Worm (Caenorhabditis elegans) whole organism, L3 larva: ENCODE results near the gene cng-1.

Experiments
- R02D3.7 ChIP-seq: fragments of 150-350 bp; optimal IDR thresholded peaks from 2 replicates; lab custom pipeline; 2014; ENCODE audit warnings: missing biosample characterization, missing genetic modification characterization
- aly-2 ChIP-seq: fragments of 150-350 bp; optimal IDR thresholded peaks from 2 replicates; lab custom pipeline; 2014; ENCODE audit warnings: missing biosample characterization, missing genetic modification characterization
- ama-1 ChIP-seq: fragments of 150-350 bp; optimal IDR thresholded peaks from 2 replicates; lab custom pipeline; 2018
- ceh-16 ChIP-seq: sonication (generic microtip); optimal IDR thresholded peaks from 2 replicates; lab custom pipeline; 2017; ENCODE audit warnings: missing biosample characterization, missing genetic modification characterization
- ceh-82 ChIP-seq: fragments of 150-350 bp; optimal IDR thresholded peaks from 2 replicates; lab custom pipeline; 2014; ENCODE audit warnings: missing biosample characterization, missing genetic modification characterization
- ceh-9 ChIP-seq: sonication (generic microtip); optimal IDR thresholded peaks from 2 replicates; lab custom pipeline; 2018; ENCODE audit warnings: missing biosample characterization, missing genetic modification characterization
- daf-12 ChIP-seq: fragments of 150-350 bp; optimal IDR thresholded peaks from 2 replicates; lab custom pipeline; 2014; ENCODE audit warnings: missing biosample characterization, missing genetic modification reagents, missing genetic modification characterization
- egl-27 ChIP-seq: sonication (generic microtip); optimal IDR thresholded peaks from 4 replicates; lab custom pipeline; 2017; ENCODE audit warnings: missing biosample characterization, missing genetic modification reagents, missing genetic modification characterization
- egl-5 ChIP-seq: fragments of 150-350 bp; optimal IDR thresholded peaks from 2 replicates; lab custom pipeline; 2017; ENCODE audit warnings: missing biosample characterization, missing genetic modification reagents, missing genetic modification characterization, inconsistent platforms
- elt-1 ChIP-seq: fragments of 150-350 bp; optimal IDR thresholded peaks from 2 replicates; lab custom pipeline; 2014; ENCODE audit warnings: missing biosample characterization, missing genetic modification characterization
- elt-2 ChIP-seq: sonication (generic microtip); optimal IDR thresholded peaks from 2 replicates; lab custom pipeline; 2016; ENCODE audit warnings: missing genetic modification reagents, mild to moderate bottlenecking, missing genetic modification characterization, missing compliant biosample characterization
- elt-3 ChIP-seq, 3 experiments: fragments of 150-350 bp in 1 of 3; sonication (generic microtip) in 2 of 3; optimal IDR thresholded peaks; 2 replicates in 2 of 3; 4 replicates in 1 of 3; lab custom pipeline; 2014 to 2017; ENCODE audit warnings: missing biosample characterization in 3 of 3, missing genetic modification characterization in 3 of 3
- fkh-10 ChIP-seq: sonication (generic microtip); optimal IDR thresholded peaks from 2 replicates; lab custom pipeline; 2017; ENCODE audit warnings: missing biosample characterization, missing genetic modification reagents, missing genetic modification characterization
- fos-1 ChIP-seq: fragments of 150-350 bp; optimal IDR thresholded peaks from 2 replicates; lab custom pipeline; 2014; ENCODE audit warnings: missing biosample characterization, missing genetic modification characterization
- hmg-11 ChIP-seq: sonication (generic microtip); optimal IDR thresholded peaks from 2 replicates; lab custom pipeline; 2016; ENCODE audit warnings: missing genetic modification characterization, missing compliant biosample characterization
- jun-1 ChIP-seq: fragments of 150-350 bp; optimal IDR thresholded peaks from 2 replicates; lab custom pipeline; 2014; ENCODE audit warnings: missing biosample characterization, missing genetic modification reagents, missing genetic modification characterization
- lin-15B ChIP-seq: fragments of 150-350 bp; optimal IDR thresholded peaks from 2 replicates; lab custom pipeline; 2014; ENCODE audit warnings: missing biosample characterization, missing genetic modification characterization
- lin-39 ChIP-seq: fragments of 150-350 bp; optimal IDR thresholded peaks from 2 replicates; lab custom pipeline; 2018; ENCODE audit warnings: missing biosample characterization, missing genetic modification reagents, missing genetic modification characterization
- lsy-12 ChIP-seq: sonication (generic microtip); optimal IDR thresholded peaks from 2 replicates; lab custom pipeline; 2016; ENCODE audit warnings: mild to moderate bottlenecking, missing genetic modification characterization, missing compliant biosample characterization
- mdl-1 ChIP-seq: fragments of 150-350 bp; optimal IDR thresholded peaks from 2 replicates; lab custom pipeline; 2014; ENCODE audit warnings: missing biosample characterization, missing genetic modification characterization
- mml-1 ChIP-seq: fragments of 150-350 bp; sonication (generic microtip); optimal IDR thresholded peaks from 3 replicates; lab custom pipeline; 2014; ENCODE audit warnings: missing biosample characterization, missing genetic modification characterization
- nfya-1 ChIP-seq: sonication (generic microtip); optimal IDR thresholded peaks from 2 replicates; lab custom pipeline; 2017; ENCODE audit warnings: missing genetic modification characterization, mild to moderate bottlenecking, missing compliant biosample characterization, antibody characterized with exemption, moderate library complexity; ENCODE audit not compliant: insufficient read depth
- nhr-11 ChIP-seq: fragments of 150-350 bp; optimal IDR thresholded peaks from 2 replicates; lab custom pipeline; 2014; ENCODE audit warnings: missing biosample characterization, missing genetic modification characterization
- nhr-23 ChIP-seq: fragments of 150-350 bp; optimal IDR thresholded peaks from 2 replicates; lab custom pipeline; 2014; ENCODE audit warnings: missing biosample characterization, missing genetic modification reagents, missing genetic modification characterization
- nhr-237 ChIP-seq: fragments of 150-350 bp; optimal IDR thresholded peaks from 2 replicates; lab custom pipeline; 2014; ENCODE audit warnings: missing biosample characterization, missing genetic modification characterization
- nhr-25 ChIP-seq: sonication (generic microtip); optimal IDR thresholded peaks from 2 replicates; lab custom pipeline; 2017; ENCODE audit warnings: missing biosample characterization, missing genetic modification characterization
- nhr-43 ChIP-seq: sonication (generic microtip); optimal IDR thresholded peaks from 2 replicates; lab custom pipeline; 2016; ENCODE audit warnings: mild to moderate bottlenecking, missing genetic modification characterization, missing compliant biosample characterization; ENCODE audit not compliant: poor library complexity, severe bottlenecking
- nhr-67 ChIP-seq: fragments of 150-350 bp; optimal IDR thresholded peaks from 2 replicates; lab custom pipeline; 2014; ENCODE audit warnings: missing biosample characterization, missing genetic modification characterization
- nhr-76 ChIP-seq: fragments of 150-350 bp; sonication (generic microtip); optimal IDR thresholded peaks from 5 replicates; lab custom pipeline; 2014; ENCODE audit warnings: missing biosample characterization, missing genetic modification characterization
- pha-4 ChIP-seq: fragments of 150-350 bp; optimal IDR thresholded peaks from 2 replicates; lab custom pipeline; 2014; ENCODE audit warnings: missing biosample characterization, missing genetic modification reagents, missing genetic modification characterization
- pqm-1 ChIP-seq: fragments of 150-350 bp; optimal IDR thresholded peaks from 2 replicates; lab custom pipeline; 2017; ENCODE audit warnings: missing biosample characterization, missing genetic modification characterization, inconsistent platforms
- sea-2 ChIP-seq: fragments of 150-350 bp; sonication (generic microtip); optimal IDR thresholded peaks from 4 replicates; lab custom pipeline; 2014; ENCODE audit warnings: missing biosample characterization, missing genetic modification reagents, missing genetic modification characterization
- tbx-2 ChIP-seq: sonication (generic microtip); optimal IDR thresholded peaks from 2 replicates; lab custom pipeline; 2016; ENCODE audit warnings: mild to moderate bottlenecking, missing genetic modification characterization, missing compliant biosample characterization
- unc-39 ChIP-seq: sonication (generic microtip); optimal IDR thresholded peaks from 4 replicates; lab custom pipeline; 2017; ENCODE audit warnings: missing biosample characterization, missing genetic modification characterization
- unc-62 ChIP-seq: fragments of 150-350 bp; sonication (generic microtip); optimal IDR thresholded peaks from 4 replicates; lab custom pipeline; 2014; ENCODE audit warnings: missing biosample characterization, missing genetic modification reagents, missing genetic modification characterization
- zag-1 ChIP-seq: fragments of 150-350 bp; optimal IDR thresholded peaks from 2 replicates; lab custom pipeline; 2014; ENCODE audit warnings: missing biosample characterization, missing genetic modification characterization
- ztf-11 ChIP-seq: fragments of 150-350 bp; optimal IDR thresholded peaks from 2 replicates; lab custom pipeline; 2014; ENCODE audit warnings: missing biosample characterization, missing genetic modification characterization

cng-1 gene

ce11 chrV:15020229-15020628 lies 11.0 kb downstream of the cng-1 start, which contains the start of gene F14H8.2:
Gene F14H8.2, minus strand, starts transcription at chrV:15020329.
- TF ChIP-seq nhr-43 (tag; lab: Kevin White, UChicago) (no peak), elt-3 (tag; optimal IDR thresholded peaks at IDR 0.05; lab: Kevin White, UChicago) (no peak), fos-1 (tag; lab: Kevin White, UChicago) (no peak), mml-1 (no peak)

ce11 chrV:15016795-15017429 lies 14.4 kb downstream of the cng-1 start:
- TF ChIP-seq nhr-25 (tag; lab: Kevin White, UChicago): peak; percentile 19
- TF ChIP-seq tbx-2: no peak
- peak; percentile 94 for TF ChIP-seq pha-4 (tag; lab: Kevin White, UChicago)
- TF ChIP-seq lin-15B: no peak
- no peak for TF ChIP-seq fos-1 (tag; lab: Kevin White, UChicago)
- no peak for TF ChIP-seq elt-3 (tag; optimal IDR thresholded peaks at IDR 0.05; lab: Kevin White, UChicago)
- TF ChIP-seq egl-5: peak; percentile 1

- no peak for TF ChIP-seq aly-2
- TF ChIP-seq egl-5: no peak
- no peak for TF ChIP-seq lin-15B
- no peak for TF ChIP-seq sea-2 (GFP tag; lab: Kevin White, UChicago)
- TF ChIP-seq fos-1 (tag; lab: Kevin White, UChicago): no peak
- TF ChIP-seq nhr-25 (tag; lab: Kevin White, UChicago): peak; percentile 69
- TF ChIP-seq hmg-11 (tag; lab: Kevin White, UChicago): no peak
- TF ChIP-seq lsy-12: no peak
- no peak for TF ChIP-seq jun-1 (tag; lab: Kevin White, UChicago)
- TF ChIP-seq, all 47 proteins: peak for 1
These were observed 15.5 kb downstream of the cng-1 start for ce11 chrV:15015799-15016198.

ce11 chrV:15014164-15014563 lies 17.1 kb downstream of the cng-1 start, which contains the start of gene obr-2:
Gene obr-2, minus strand, starts transcription at chrV:15014264.
- TF ChIP-seq ama-1 (no peak), nfya-1 (no peak), daf-12 (tag; lab: Kevin White, UChicago) (no peak), lin-39 (tag; lab: Kevin White, UChicago) (no peak), zag-1 (tag; lab: Kevin White, UChicago) (no peak), mdl-1 (tag; lab: Kevin White, UChicago) (no peak), unc-62 (GFP tag; lab: Kevin White, UChicago) (no peak), R02D3.7 (tag; lab: Kevin White, UChicago) (no peak), nhr-23 (no peak), ceh-16 (tag; lab: Kevin White, UChicago) (no peak), hmg-11 (tag; lab: Kevin White, UChicago) (no peak), lsy-12 (no peak), unc-39 (tag; lab: Kevin White, UChicago) (no peak), aly-2 (no peak), pha-4 (tag; lab: Kevin White, UChicago) (no peak), egl-27 (tag; lab: Kevin White, UChicago) (no peak)

- TF ChIP-seq R02D3.7 (tag; lab: Kevin White, UChicago): no peak
- no peak for TF ChIP-seq ceh-9 (tag; lab: Kevin White, UChicago)
- TF ChIP-seq jun-1 (tag; lab: Kevin White, UChicago): no peak
- TF ChIP-seq aly-2: no peak
- TF ChIP-seq nhr-25 (tag; lab: Kevin White, UChicago): no peak
- TF ChIP-seq fkh-10 (GFP tag; lab: Kevin White, UChicago): no peak
- no peak for TF ChIP-seq nhr-43 (tag; lab: Kevin White, UChicago)
- no peak for TF ChIP-seq hmg-11 (tag; lab: Kevin White, UChicago)
- no peak for TF ChIP-seq pha-4 (tag; lab: Kevin White, UChicago)
These were observed 17.9 kb downstream of the cng-1 start for ce11 chrV:15013328-15013727.

- TF ChIP-seq elt-1 (peak; percentile 49), nhr-76 (tag; lab: Kevin White, UChicago) (no peak), fkh-10 (GFP tag; lab: Kevin White, UChicago) (no peak), unc-62 (GFP tag; lab: Kevin White, UChicago) (no peak), nhr-11 (no peak), nfya-1 (peak; percentile 10), ztf-11 (no peak), pqm-1 (tag; lab: Kevin White, UChicago) (no peak), nhr-237 (tag; lab: Kevin White, UChicago) (no peak), ceh-82 (no peak), elt-2 (tag; lab: Kevin White, UChicago) (peak; percentile 30), sea-2 (GFP tag; lab: Kevin White, UChicago) (no peak), nhr-67 (no peak), nhr-23 (no peak), nhr-25 (tag; lab: Kevin White, UChicago) (no peak), lsy-12 (no peak), ama-1 (peak; percentile 22), fos-1 (tag; lab: Kevin White, UChicago) (no peak)
These were observed 18.6 kb downstream of the cng-1 start for ce11 chrV:15012542-15013301.
